Fruit fly (Drosophila melanogaster) whole organism, wandering third instar larva: Measurements from ENCODE around the gene zf30C.
A peak's percentile ranks its signal among the peaks of the same experiment; 100 is the strongest.

Experiments used
- CG9705 ChIP-seq: fragments of 200-800 bp; sonication (Bioruptor generic); optimal IDR thresholded peaks from 2 replicates; lab custom pipeline; 2018; ENCODE audit warnings: missing biosample characterization, mild to moderate bottlenecking, missing genetic modification characterization
- GATAd ChIP-seq: sonication (Bioruptor generic); optimal IDR thresholded peaks from 2 replicates; lab custom pipeline; 2016; ENCODE audit warnings: missing biosample characterization, missing genetic modification characterization
- Hr83 ChIP-seq: fragments of 200-300 bp; sonication (Bioruptor generic); optimal IDR thresholded peaks from 2 replicates; lab custom pipeline; 2016; ENCODE audit warnings: missing biosample characterization, mild to moderate bottlenecking, missing genetic modification characterization, moderate library complexity; ENCODE audit not compliant: poor library complexity, severe bottlenecking
- Vsx2 ChIP-seq: fragments of 200-300, 225-300 bp; sonication (Bioruptor generic); optimal IDR thresholded peaks from 2 replicates; lab custom pipeline; 2018; ENCODE audit warnings: missing biosample characterization, missing genetic modification characterization; ENCODE audit not compliant: partially characterized antibody
- dl ChIP-seq, 2 experiments: fragments of 175-275, 200-275 bp in 1 of 2; fragments of 200-275 bp in 1 of 2; sonication (Bioruptor generic); optimal IDR thresholded peaks; lab custom pipeline; 2018; ENCODE audit warnings: mild to moderate bottlenecking in 2 of 2, missing biosample characterization in 2 of 2, missing genetic modification characterization in 2 of 2, moderate library complexity in 2 of 2; ENCODE audit not compliant: partially characterized antibody in 2 of 2, insufficient read depth in 1 of 2
- fru ChIP-seq: fragments of 200-800 bp; sonication (Bioruptor generic); optimal IDR thresholded peaks from 3 replicates; lab custom pipeline; 2016; ENCODE audit warnings: missing biosample characterization, mild to moderate bottlenecking, missing genetic modification characterization
- h ChIP-seq: fragments of 200-800 bp; sonication (Bioruptor generic); optimal IDR thresholded peaks from 3 replicates; lab custom pipeline; 2016; ENCODE audit warnings: missing biosample characterization, mild to moderate bottlenecking, missing genetic modification characterization
- lola ChIP-seq: fragments of >200 bp; optimal IDR thresholded peaks from 2 replicates; lab custom pipeline; 2017; ENCODE audit warnings: missing biosample characterization, missing genetic modification characterization
- pan ChIP-seq: fragments of >200 bp; optimal IDR thresholded peaks from 2 replicates; lab custom pipeline; 2017
- sv ChIP-seq: fragments of 200-800 bp; sonication (Bioruptor generic); optimal IDR thresholded peaks from 3 replicates; lab custom pipeline; 2016; ENCODE audit warnings: missing biosample characterization, missing genetic modification characterization
- woc ChIP-seq: sonication (Bioruptor generic); optimal IDR thresholded peaks from 2 replicates; lab custom pipeline; 2016; ENCODE audit warnings: missing biosample characterization, mild to moderate bottlenecking, missing genetic modification characterization

dm6 chr2L:9736000-9736695 is 22.0 kb upstream of the zf30C start, which contains the start of gene CG13117:
- TF ChIP-seq h (GFP tag; lab: Kevin White, UChicago) (no peak), lola (GFP tag; lab: Kevin White, UChicago) (no peak), fru (GFP tag; lab: Kevin White, UChicago) (peak; percentile 14), woc (peak; percentile 19), Hr83 (GFP tag; lab: Kevin White, UChicago) (no peak), pan (lab: Kevin White, UChicago) (no peak), sv (GFP tag; lab: Kevin White, UChicago) (no peak), dl (GFP tag; optimal IDR thresholded peaks at IDR 0.05; lab: Kevin White, UChicago; ENCODE audit: insufficient read depth in 1 of 2, partially characterized antibody in 2 of 2) (no peak), GATAd (GFP tag; lab: Kevin White, UChicago) (no peak), CG9705 (GFP tag; lab: Kevin White, UChicago) (peak; percentile 10), Vsx2 (GFP tag; lab: Kevin White, UChicago) (no peak)
